Fruit fly (Drosophila melanogaster): ENCODE results near the gene Ccdc56.
A peak's percentile ranks its signal among the peaks of the same experiment; 100 is the strongest.

The Ccdc56 gene

dm6 chr3L:11696294-11697116 lies 12.3 kb upstream of the Ccdc56 start, which contains the start of gene Dph1 (continued):
- TF ChIP-seq gsb (GFP tag; IDR thresholded peaks at IDR 0.05) (peak; percentile 34; the same call in 1 of the 2 replicates), CG1024 (GFP tag; IDR thresholded peaks at IDR 0.05) (peak; percentile 74), CG4404 (GFP tag; IDR thresholded peaks at IDR 0.05) (peak; percentile 48; the same call in 1 of the 2 replicates), CG4328 (GFP tag; optimal IDR thresholded peaks at IDR 0.05) (peak; percentile 54), Bteb2 (GFP tag; optimal IDR thresholded peaks at IDR 0.05) (peak; percentile 53), inv (GFP tag; IDR thresholded peaks at IDR 0.05; ENCODE audit: partially characterized antibody) (peak; percentile 31; the same call in 1 of the 2 replicates), CG18619 (GFP tag; optimal IDR thresholded peaks at IDR 0.05) (peak; percentile 78), NfI (GFP tag; optimal IDR thresholded peaks at IDR 0.05) (peak; percentile 82), CG2120 (GFP tag; optimal IDR thresholded peaks at IDR 0.05) (peak; percentile 85), CG7839 (tag; optimal IDR thresholded peaks at IDR 0.05) (peak; percentile 88), klu (GFP tag; IDR thresholded peaks at IDR 0.05) (no peak; the same call in 1 of the 2 replicates), CG6272 (GFP tag; IDR thresholded peaks at IDR 0.05) (peak; percentile 75), CoRest (tag; optimal IDR thresholded peaks at IDR 0.05) (peak; percentile 77), CG18476 (GFP tag; optimal IDR thresholded peaks at IDR 0.05) (peak; percentile 49), CG10147 (GFP tag; optimal IDR thresholded peaks at IDR 0.05) (peak; percentile 46), CG13624 (GFP tag; optimal IDR thresholded peaks at IDR 0.05) (peak; percentile 85), NK7.1 (GFP tag; optimal IDR thresholded peaks at IDR 0.05) (peak; percentile 78), CG1603 (tag; optimal IDR thresholded peaks at IDR 0.05) (peak; percentile 93), Nf-YB (GFP tag; optimal IDR thresholded peaks at IDR 0.05) (peak; percentile 54), p53 (GFP tag; optimal IDR thresholded peaks at IDR 0.05) (peak; percentile 62), vfl (GFP tag; optimal IDR thresholded peaks at IDR 0.05) (peak; percentile 22), Ada2b (GFP tag; IDR thresholded peaks at IDR 0.05) (peak; percentile 85), Taf1 (GFP tag; IDR thresholded peaks at IDR 0.05) (peak; percentile 68), odd (GFP tag; optimal IDR thresholded peaks at IDR 0.05) (peak; percentile 76), CG6791 (GFP tag; IDR thresholded peaks at IDR 0.05; ENCODE audit: partially characterized antibody) (no peak), Eip74EF (GFP tag; optimal IDR thresholded peaks at IDR 0.05) (peak in 1 of 2 experiments; percentile 88), luna (GFP tag; optimal IDR thresholded peaks at IDR 0.05) (peak; percentile 64), sqz (GFP tag; optimal IDR thresholded peaks at IDR 0.05) (peak; percentile 16), Chrac-16 (GFP tag; optimal IDR thresholded peaks at IDR 0.05) (peak; percentile 82), zen (tag; optimal IDR thresholded peaks at IDR 0.05) (peak; percentile 41), Bdp1 (GFP tag; optimal IDR thresholded peaks at IDR 0.05) (peak; percentile 75), Pdp1 (GFP tag; optimal IDR thresholded peaks at IDR 0.05) (peak; percentile 75 to 96), Jarid2 (GFP tag; optimal IDR thresholded peaks at IDR 0.05) (peak; percentile 72), aop (GFP tag; IDR thresholded peaks at IDR 0.05) (peak; percentile 53; the same call in 1 of the 2 replicates), H2.0 (GFP tag; IDR thresholded peaks at IDR 0.05) (peak; percentile 77), CG3163 (GFP tag; optimal IDR thresholded peaks at IDR 0.05) (peak; percentile 52), Gsc (GFP tag; IDR thresholded peaks at IDR 0.05) (no peak), cas (GFP tag; IDR thresholded peaks at IDR 0.05) (peak; percentile 66), phol (tag; optimal IDR thresholded peaks at IDR 0.05) (peak; percentile 90), eyg (GFP tag; optimal IDR thresholded peaks at IDR 0.05) (peak; percentile 80), tup (GFP tag; optimal IDR thresholded peaks at IDR 0.05) (peak; percentile 47), dm (GFP tag; optimal IDR thresholded peaks at IDR 0.05) (peak; percentile 88), YL-1 (GFP tag; optimal IDR thresholded peaks at IDR 0.05) (peak; percentile 93), tio (GFP tag; optimal IDR thresholded peaks at IDR 0.05) (peak; percentile 58), Elba2 (GFP tag; optimal IDR thresholded peaks at IDR 0.05) (peak; percentile 92), gce (GFP tag; IDR thresholded peaks at IDR 0.05) (peak; percentile 87), ash1 (GFP tag; optimal IDR thresholded peaks at IDR 0.05) (peak; percentile 2), zen2 (GFP tag; IDR thresholded peaks at IDR 0.05; ENCODE audit: partially characterized antibody) (no peak)

Data from whole organism, embryonic.